Worm (Caenorhabditis elegans): Measurements from ENCODE around the gene K05F6.14.
A peak's percentile ranks its signal among the peaks of the same experiment; 100 is the strongest.

The K05F6.14 gene

DNA sequence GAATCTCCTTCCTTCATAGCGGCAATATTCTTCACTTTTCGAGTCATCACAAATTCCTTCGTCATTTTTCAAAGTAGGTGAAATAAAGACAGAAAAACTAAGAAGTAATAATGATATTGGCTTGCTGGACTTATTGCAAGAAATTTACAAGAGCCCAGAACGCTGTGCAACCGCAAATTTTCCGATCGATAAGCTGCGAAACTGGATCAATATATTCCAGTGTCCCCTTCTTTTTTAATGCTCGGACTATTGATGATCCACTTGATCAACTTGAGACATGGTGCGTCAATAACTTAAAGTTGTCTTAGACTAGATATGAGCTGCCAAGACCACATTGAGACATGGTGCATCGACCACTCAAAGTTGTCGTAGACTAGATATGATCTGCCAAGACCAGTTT is 44.1 kb downstream of the K05F6.14 start, which contains the start of gene bath-33:
bath-33 (minus strand) TSS at position 101 of the 400 bp plus-strand sequence.
- TF ChIP-seq fos-1 (tag; optimal IDR thresholded peaks at IDR 0.05): no peak
- no peak for TF ChIP-seq nhr-23 (tag; optimal IDR thresholded peaks at IDR 0.05)
- TF ChIP-seq elt-1 (tag; optimal IDR thresholded peaks at IDR 0.05): no peak
- TF ChIP-seq unc-39 (tag; optimal IDR thresholded peaks at IDR 0.05): no peak
- no peak for TF ChIP-seq peb-1 (tag; optimal IDR thresholded peaks at IDR 0.05)
- TF ChIP-seq Y55F3AM.14 (GFP tag; optimal IDR thresholded peaks at IDR 0.05): no peak
- no peak for TF ChIP-seq alr-1 (tag; optimal IDR thresholded peaks at IDR 0.05)
- TF ChIP-seq aly-2 (tag; optimal IDR thresholded peaks at IDR 0.05): no peak
- no peak for TF ChIP-seq crh-2 (tag; optimal IDR thresholded peaks at IDR 0.05)
- no peak for TF ChIP-seq nhr-6 (tag; optimal IDR thresholded peaks at IDR 0.05)
- TF ChIP-seq skn-1 (tag; optimal IDR thresholded peaks at IDR 0.05): no peak
- no peak for TF ChIP-seq lsy-2 (tag; optimal IDR thresholded peaks at IDR 0.05)
- no peak for TF ChIP-seq nhr-21 (tag; optimal IDR thresholded peaks at IDR 0.05)
- no peak for TF ChIP-seq snpc-4 (tag; optimal IDR thresholded peaks at IDR 0.05)
- no peak for TF ChIP-seq ztf-11 (tag; optimal IDR thresholded peaks at IDR 0.05)
- TF ChIP-seq unc-55 (GFP tag; optimal IDR thresholded peaks at IDR 0.05): no peak
- no peak for TF ChIP-seq ceh-16 (tag; optimal IDR thresholded peaks at IDR 0.05)
- TF ChIP-seq lin-13 (GFP tag; optimal IDR thresholded peaks at IDR 0.05): no peak

DNA sequence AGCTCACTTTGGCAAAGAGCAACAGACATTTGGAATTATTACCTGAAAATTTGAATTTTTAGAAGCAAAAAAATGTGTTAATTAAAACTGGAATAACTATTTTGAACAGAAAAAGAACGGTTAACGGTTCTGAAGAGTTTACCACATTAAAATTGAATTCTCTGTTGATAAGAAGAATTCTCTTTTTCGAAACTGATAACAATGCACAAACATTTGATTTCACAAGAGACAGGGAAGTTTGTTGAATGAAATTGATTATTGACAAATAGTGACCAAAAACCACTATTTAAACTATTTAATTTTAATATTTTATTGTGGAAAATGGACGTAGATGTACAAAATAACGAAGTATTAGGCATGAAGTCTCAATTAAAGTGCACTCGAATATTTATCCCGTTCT is 45.6 kb downstream of the K05F6.14 start:
- TF ChIP-seq nhr-129 (tag; optimal IDR thresholded peaks at IDR 0.05) (no peak), nhr-237 (tag; optimal IDR thresholded peaks at IDR 0.05) (no peak), ztf-1 (GFP tag; conservative IDR thresholded peaks at IDR 0.05) (no peak), egl-27 (tag; optimal IDR thresholded peaks at IDR 0.05) (no peak), fos-1 (tag; optimal IDR thresholded peaks at IDR 0.05) (peak; percentile 71), nhr-25 (tag; optimal IDR thresholded peaks at IDR 0.05) (no peak), lin-11 (tag; optimal IDR thresholded peaks at IDR 0.05) (no peak), mdl-1 (tag; optimal IDR thresholded peaks at IDR 0.05) (no peak), Y55F3AM.14 (GFP tag; optimal IDR thresholded peaks at IDR 0.05) (no peak)

DNA sequence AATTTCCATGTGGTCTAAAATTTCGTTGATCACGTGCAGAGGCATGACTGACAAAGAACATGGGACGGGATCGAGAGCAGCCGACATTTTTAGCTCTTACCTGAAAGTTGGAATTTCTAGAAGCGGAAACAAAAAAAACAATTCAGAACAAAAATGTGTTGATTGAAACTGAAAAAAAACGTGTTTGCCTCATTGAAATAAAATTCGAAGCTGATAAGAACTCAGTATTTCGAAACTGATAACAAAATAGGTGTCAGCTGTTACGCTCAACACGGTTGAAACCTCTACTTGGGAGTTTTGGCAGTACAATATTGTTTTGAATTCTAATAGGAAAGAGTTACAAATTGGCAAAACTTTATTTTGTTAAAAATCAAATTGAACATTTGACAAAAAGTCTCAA is 47.0 kb downstream of the K05F6.14 start:
- TF ChIP-seq fos-1 (tag; optimal IDR thresholded peaks at IDR 0.05): peak; percentile 59
- TF ChIP-seq gmeb-1 (tag; optimal IDR thresholded peaks at IDR 0.05): no peak
- peak; percentile 3 for TF ChIP-seq crh-2 (tag; optimal IDR thresholded peaks at IDR 0.05)
- no peak for TF ChIP-seq egl-27 (tag; optimal IDR thresholded peaks at IDR 0.05)

DNA sequence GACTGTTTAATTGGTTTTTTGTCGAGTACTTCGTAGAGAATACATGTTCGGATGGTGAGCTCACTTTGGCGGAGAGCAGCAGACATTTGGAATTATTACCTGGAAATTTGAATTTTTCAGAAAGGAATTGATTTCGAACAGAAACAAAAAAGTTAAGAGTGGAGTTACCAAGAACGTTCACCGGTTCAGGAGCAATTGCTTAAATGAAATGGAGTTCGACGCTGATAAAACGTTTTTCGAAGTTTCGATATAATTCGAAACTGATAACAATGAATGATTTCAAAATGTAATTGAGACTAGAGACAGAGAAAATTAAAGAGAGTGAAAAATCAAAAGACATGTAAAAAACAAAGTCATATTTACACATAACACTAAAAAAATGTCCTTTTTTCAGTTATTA is 48.7 kb downstream of the K05F6.14 start, which contains the start of gene fbxa-163:
fbxa-163 (minus strand) TSS at position 101 of the 400 bp plus-strand sequence.
- TF ChIP-seq nhr-25 (tag; optimal IDR thresholded peaks at IDR 0.05) (no peak), nhr-77 (tag; optimal IDR thresholded peaks at IDR 0.05) (no peak), mdl-1 (tag; optimal IDR thresholded peaks at IDR 0.05) (no peak)
